Worm (Caenorhabditis elegans) whole organism, L3 larva: Measurements from ENCODE around the gene clec-219.
A peak's percentile ranks its signal among the peaks of the same experiment; 100 is the strongest.

ENCODE experiments used
- R02D3.7 ChIP-seq: fragments of 150-350 bp; optimal IDR thresholded peaks from 2 replicates; lab custom pipeline; 2014; ENCODE audit warnings: missing biosample characterization, missing genetic modification characterization
- ama-1 ChIP-seq: fragments of 150-350 bp; optimal IDR thresholded peaks from 2 replicates; lab custom pipeline; 2018
- ceh-16 ChIP-seq: sonication (generic microtip); optimal IDR thresholded peaks from 2 replicates; lab custom pipeline; 2017; ENCODE audit warnings: missing biosample characterization, missing genetic modification characterization
- ceh-82 ChIP-seq: fragments of 150-350 bp; optimal IDR thresholded peaks from 2 replicates; lab custom pipeline; 2014; ENCODE audit warnings: missing biosample characterization, missing genetic modification characterization
- daf-12 ChIP-seq: fragments of 150-350 bp; optimal IDR thresholded peaks from 2 replicates; lab custom pipeline; 2014; ENCODE audit warnings: missing biosample characterization, missing genetic modification reagents, missing genetic modification characterization
- egl-27 ChIP-seq: sonication (generic microtip); optimal IDR thresholded peaks from 4 replicates; lab custom pipeline; 2017; ENCODE audit warnings: missing biosample characterization, missing genetic modification reagents, missing genetic modification characterization
- egl-5 ChIP-seq: fragments of 150-350 bp; optimal IDR thresholded peaks from 2 replicates; lab custom pipeline; 2017; ENCODE audit warnings: missing biosample characterization, missing genetic modification reagents, missing genetic modification characterization, inconsistent platforms
- elt-2 ChIP-seq: sonication (generic microtip); optimal IDR thresholded peaks from 2 replicates; lab custom pipeline; 2016; ENCODE audit warnings: missing genetic modification reagents, mild to moderate bottlenecking, missing genetic modification characterization, missing compliant biosample characterization
- elt-3 ChIP-seq, 3 experiments: fragments of 150-350 bp in 1 of 3; sonication (generic microtip) in 2 of 3; optimal IDR thresholded peaks; 2 replicates in 2 of 3; 4 replicates in 1 of 3; lab custom pipeline; 2014 to 2017; ENCODE audit warnings: missing biosample characterization in 3 of 3, missing genetic modification characterization in 3 of 3
- fkh-10 ChIP-seq: sonication (generic microtip); optimal IDR thresholded peaks from 2 replicates; lab custom pipeline; 2017; ENCODE audit warnings: missing biosample characterization, missing genetic modification reagents, missing genetic modification characterization
- fkh-2 ChIP-seq: fragments of 150-350 bp; optimal IDR thresholded peaks from 2 replicates; lab custom pipeline; 2014; ENCODE audit warnings: missing biosample characterization, missing genetic modification reagents, missing genetic modification characterization
- fos-1 ChIP-seq: fragments of 150-350 bp; optimal IDR thresholded peaks from 2 replicates; lab custom pipeline; 2014; ENCODE audit warnings: missing biosample characterization, missing genetic modification characterization
- hmg-11 ChIP-seq: sonication (generic microtip); optimal IDR thresholded peaks from 2 replicates; lab custom pipeline; 2016; ENCODE audit warnings: missing genetic modification characterization, missing compliant biosample characterization
- jun-1 ChIP-seq: fragments of 150-350 bp; optimal IDR thresholded peaks from 2 replicates; lab custom pipeline; 2014; ENCODE audit warnings: missing biosample characterization, missing genetic modification reagents, missing genetic modification characterization
- lin-15B ChIP-seq: fragments of 150-350 bp; optimal IDR thresholded peaks from 2 replicates; lab custom pipeline; 2014; ENCODE audit warnings: missing biosample characterization, missing genetic modification characterization
- lin-39 ChIP-seq: fragments of 150-350 bp; optimal IDR thresholded peaks from 2 replicates; lab custom pipeline; 2018; ENCODE audit warnings: missing biosample characterization, missing genetic modification reagents, missing genetic modification characterization
- lsy-12 ChIP-seq: sonication (generic microtip); optimal IDR thresholded peaks from 2 replicates; lab custom pipeline; 2016; ENCODE audit warnings: mild to moderate bottlenecking, missing genetic modification characterization, missing compliant biosample characterization
- mml-1 ChIP-seq: fragments of 150-350 bp; sonication (generic microtip); optimal IDR thresholded peaks from 3 replicates; lab custom pipeline; 2014; ENCODE audit warnings: missing biosample characterization, missing genetic modification characterization
- nhr-12 ChIP-seq: fragments of 150-350 bp; optimal IDR thresholded peaks from 2 replicates; lab custom pipeline; 2014; ENCODE audit warnings: missing biosample characterization, missing genetic modification characterization
- nhr-23 ChIP-seq: fragments of 150-350 bp; optimal IDR thresholded peaks from 2 replicates; lab custom pipeline; 2014; ENCODE audit warnings: missing biosample characterization, missing genetic modification reagents, missing genetic modification characterization
- nhr-237 ChIP-seq: fragments of 150-350 bp; optimal IDR thresholded peaks from 2 replicates; lab custom pipeline; 2014; ENCODE audit warnings: missing biosample characterization, missing genetic modification characterization
- nhr-28 ChIP-seq: fragments of 150-350 bp; optimal IDR thresholded peaks from 2 replicates; lab custom pipeline; 2014; ENCODE audit warnings: missing biosample characterization, missing genetic modification characterization
- nhr-43 ChIP-seq: sonication (generic microtip); optimal IDR thresholded peaks from 2 replicates; lab custom pipeline; 2016; ENCODE audit warnings: mild to moderate bottlenecking, missing genetic modification characterization, missing compliant biosample characterization; ENCODE audit not compliant: poor library complexity, severe bottlenecking
- nhr-67 ChIP-seq: fragments of 150-350 bp; optimal IDR thresholded peaks from 2 replicates; lab custom pipeline; 2014; ENCODE audit warnings: missing biosample characterization, missing genetic modification characterization
- nhr-76 ChIP-seq: fragments of 150-350 bp; sonication (generic microtip); optimal IDR thresholded peaks from 5 replicates; lab custom pipeline; 2014; ENCODE audit warnings: missing biosample characterization, missing genetic modification characterization
- nhr-77 ChIP-seq: fragments of 150-350 bp; optimal IDR thresholded peaks from 2 replicates; lab custom pipeline; 2014; ENCODE audit warnings: missing biosample characterization, missing genetic modification characterization
- pha-4 ChIP-seq: fragments of 150-350 bp; optimal IDR thresholded peaks from 2 replicates; lab custom pipeline; 2014; ENCODE audit warnings: missing biosample characterization, missing genetic modification reagents, missing genetic modification characterization
- pqm-1 ChIP-seq: fragments of 150-350 bp; optimal IDR thresholded peaks from 2 replicates; lab custom pipeline; 2017; ENCODE audit warnings: missing biosample characterization, missing genetic modification characterization, inconsistent platforms
- sea-2 ChIP-seq: fragments of 150-350 bp; sonication (generic microtip); optimal IDR thresholded peaks from 4 replicates; lab custom pipeline; 2014; ENCODE audit warnings: missing biosample characterization, missing genetic modification reagents, missing genetic modification characterization
- skn-1 ChIP-seq: fragments of 150-350 bp; optimal IDR thresholded peaks from 2 replicates; lab custom pipeline; 2014; ENCODE audit warnings: missing biosample characterization, missing genetic modification characterization
- tbx-2 ChIP-seq: sonication (generic microtip); optimal IDR thresholded peaks from 2 replicates; lab custom pipeline; 2016; ENCODE audit warnings: mild to moderate bottlenecking, missing genetic modification characterization, missing compliant biosample characterization
- unc-39 ChIP-seq: sonication (generic microtip); optimal IDR thresholded peaks from 4 replicates; lab custom pipeline; 2017; ENCODE audit warnings: missing biosample characterization, missing genetic modification characterization
- unc-62 ChIP-seq: fragments of 150-350 bp; sonication (generic microtip); optimal IDR thresholded peaks from 4 replicates; lab custom pipeline; 2014; ENCODE audit warnings: missing biosample characterization, missing genetic modification reagents, missing genetic modification characterization
- zag-1 ChIP-seq: fragments of 150-350 bp; optimal IDR thresholded peaks from 2 replicates; lab custom pipeline; 2014; ENCODE audit warnings: missing biosample characterization, missing genetic modification characterization
- ztf-4 ChIP-seq: fragments of 150-350 bp; optimal IDR thresholded peaks from 2 replicates; lab custom pipeline; 2014; ENCODE audit warnings: missing biosample characterization, missing genetic modification characterization

Gene clec-219

ce11 chrV:8318135-8318534, at the start of gene clec-219:
TSS of gene clec-219 (plus strand) at chrV:8318435.
- TF ChIP-seq egl-27: no peak
- TF ChIP-seq mml-1: no peak
- TF ChIP-seq nhr-237: no peak
- no peak for TF ChIP-seq nhr-77 (tag; lab: Kevin White, UChicago)
- no peak for TF ChIP-seq pha-4 (tag; lab: Kevin White, UChicago)
- no peak for TF ChIP-seq nhr-76
- TF ChIP-seq zag-1 (tag; lab: Kevin White, UChicago): no peak
- TF ChIP-seq unc-39 (tag; lab: Kevin White, UChicago): no peak
- no peak for TF ChIP-seq skn-1 (tag; lab: Kevin White, UChicago)
- no peak for TF ChIP-seq R02D3.7
- TF ChIP-seq ztf-4 (tag; lab: Kevin White, UChicago): no peak
- no peak for TF ChIP-seq ama-1
- no peak for TF ChIP-seq elt-3 (tag; optimal IDR thresholded peaks at IDR 0.05; lab: Kevin White, UChicago)
- TF ChIP-seq sea-2 (GFP tag; lab: Kevin White, UChicago): no peak
- no peak for TF ChIP-seq nhr-28 (tag; lab: Kevin White, UChicago)
- TF ChIP-seq lsy-12 (tag; lab: Kevin White, UChicago): no peak
- TF ChIP-seq elt-2 (tag; lab: Kevin White, UChicago): no peak
- TF ChIP-seq lin-39 (tag; lab: Kevin White, UChicago): no peak
- no peak for TF ChIP-seq lin-15B

ce11 chrV:8268902-8269301, 49.3 kb upstream of the clec-219 start, which contains the start of the genes asp-6 and asp-12:
TSS of gene asp-6 (minus strand) at chrV:8268937.
TSS of gene asp-12 (plus strand) at chrV:8269210.
- TF ChIP-seq nhr-28 (tag; lab: Kevin White, UChicago): no peak
- peak; percentile 38 for TF ChIP-seq pha-4 (tag; lab: Kevin White, UChicago)
- no peak for TF ChIP-seq egl-5 (tag; lab: Kevin White, UChicago)
- peak; percentile 26 for TF ChIP-seq jun-1 (tag; lab: Kevin White, UChicago)
- TF ChIP-seq fos-1 (tag; lab: Kevin White, UChicago): peak; percentile 3
- peak; percentile 92 for TF ChIP-seq elt-2 (tag; lab: Kevin White, UChicago)
- peak; percentile 80 for TF ChIP-seq pqm-1 (tag; lab: Kevin White, UChicago)

- TF ChIP-seq fkh-2 (tag; lab: Kevin White, UChicago) (no peak), elt-2 (tag; lab: Kevin White, UChicago) (peak; percentile 85), nhr-23 (tag; lab: Kevin White, UChicago) (no peak), lin-39 (tag; lab: Kevin White, UChicago) (no peak), egl-5 (tag; lab: Kevin White, UChicago) (no peak), daf-12 (tag; lab: Kevin White, UChicago) (no peak), jun-1 (tag; lab: Kevin White, UChicago) (peak; percentile 24), sea-2 (GFP tag; lab: Kevin White, UChicago) (no peak), pqm-1 (tag; lab: Kevin White, UChicago) (peak; percentile 75), nhr-12 (tag; lab: Kevin White, UChicago) (no peak), nhr-67 (tag; lab: Kevin White, UChicago) (no peak), unc-62 (GFP tag; lab: Kevin White, UChicago) (no peak), hmg-11 (tag; lab: Kevin White, UChicago) (no peak), ceh-82 (tag; lab: Kevin White, UChicago) (no peak), pha-4 (tag; lab: Kevin White, UChicago) (peak; percentile 57), nhr-28 (tag; lab: Kevin White, UChicago) (no peak), fkh-10 (no peak), nhr-237 (no peak)
Measured at ce11 chrV:8269878-8270277, 48.4 kb upstream of the clec-219 start.

ce11 chrV:8271395-8271794, 46.8 kb upstream of the clec-219 start:
- TF ChIP-seq nhr-77 (tag; lab: Kevin White, UChicago) (no peak), egl-27 (no peak), ceh-16 (no peak), nhr-43 (no peak), nhr-67 (tag; lab: Kevin White, UChicago) (no peak)

- TF ChIP-seq sea-2 (GFP tag; lab: Kevin White, UChicago) (no peak), elt-2 (tag; lab: Kevin White, UChicago) (peak; percentile 89), pqm-1 (tag; lab: Kevin White, UChicago) (peak; percentile 87), tbx-2 (tag; lab: Kevin White, UChicago) (no peak), skn-1 (tag; lab: Kevin White, UChicago) (no peak), unc-62 (GFP tag; lab: Kevin White, UChicago) (no peak), unc-39 (tag; lab: Kevin White, UChicago) (no peak)
Measured at ce11 chrV:8271995-8272394, 46.2 kb upstream of the clec-219 start, which contains the start of gene asp-5. TSS of gene asp-5 (plus strand) at chrV:8272385.
